Worm (Caenorhabditis elegans) whole organism, L4 larva: ENCODE measurements around the gene C08E3.15.

Source experiments
- F26F4.8 ChIP-seq: fragments of 200-800 bp; sonication (Bioruptor generic); conservative IDR thresholded peaks from 2 replicates; pipeline ENCODE4 v1.3.6; 2022; ENCODE audit warnings: missing genetic modification characterization, missing compliant biosample characterization
- F37D6.2 ChIP-seq: sonication (generic microtip); optimal IDR thresholded peaks from 2 replicates; lab custom pipeline; 2016; ENCODE audit warnings: mild to moderate bottlenecking, missing genetic modification characterization, missing compliant biosample characterization
- F44E2.7 ChIP-seq: fragments of 200-800 bp; sonication (Bioruptor generic); IDR thresholded peaks from 2 replicates; pipeline ENCODE4 v2.1.2; 2022; ENCODE audit warnings: missing genetic modification characterization, missing compliant biosample characterization
- R02D3.7 ChIP-seq: fragments of 150-350 bp; sonication (generic microtip); optimal IDR thresholded peaks from 3 replicates; lab custom pipeline; 2014; ENCODE audit warnings: missing biosample characterization, missing genetic modification characterization
- Y48G9A.11 ChIP-seq: fragments of 200-800 bp; sonication (Bioruptor generic); IDR thresholded peaks from 2 replicates; pipeline ENCODE4 v1.3.6; 2022; ENCODE audit warnings: missing genetic modification reagents, missing genetic modification characterization, missing compliant biosample characterization
- Y5F2A.4 ChIP-seq: fragments of 200-800 bp; sonication (Bioruptor generic); optimal IDR thresholded peaks from 2 replicates; lab custom pipeline; 2018; ENCODE audit warnings: mild to moderate bottlenecking, missing genetic modification characterization, missing compliant biosample characterization
- aha-1 ChIP-seq: fragments of 150-350 bp; peaks from one replicate; lab custom pipeline; 2014; ENCODE audit warnings: missing biosample characterization, missing genetic modification characterization
- attf-4 ChIP-seq: sonication (generic microtip); optimal IDR thresholded peaks from 3 replicates; lab custom pipeline; 2017; ENCODE audit warnings: missing biosample characterization, missing genetic modification characterization
- ceh-28 ChIP-seq: fragments of 150-350 bp; optimal IDR thresholded peaks from 2 replicates; lab custom pipeline; 2014; ENCODE audit warnings: missing biosample characterization, missing genetic modification reagents, missing genetic modification characterization
- ceh-32 ChIP-seq: sonication (generic microtip); optimal IDR thresholded peaks from 2 replicates; lab custom pipeline; 2016; ENCODE audit warnings: mild to moderate bottlenecking, missing genetic modification characterization, missing compliant biosample characterization; ENCODE audit not compliant: poor library complexity
- daf-12 ChIP-seq: fragments of 150-350 bp; optimal IDR thresholded peaks from 2 replicates; lab custom pipeline; 2014; ENCODE audit warnings: missing biosample characterization, missing genetic modification reagents, missing genetic modification characterization
- daf-19 ChIP-seq: fragments of 200-800 bp; sonication (Bioruptor generic); conservative IDR thresholded peaks from 2 replicates; pipeline ENCODE4 v1.3.6; 2022; ENCODE audit warnings: missing genetic modification characterization, missing compliant biosample characterization
- dmd-6 ChIP-seq: fragments of 200-800 bp; sonication (Bioruptor generic); IDR thresholded peaks from 2 replicates; pipeline ENCODE4 v1.3.6; 2022; ENCODE audit warnings: missing genetic modification reagents, missing genetic modification characterization, missing compliant biosample characterization
- dpl-1 ChIP-seq: fragments of 150-350 bp; optimal IDR thresholded peaks from 2 replicates; lab custom pipeline; 2014; ENCODE audit warnings: missing biosample characterization, missing genetic modification reagents, missing genetic modification characterization
- duxl-1 ChIP-seq: sonication (generic microtip); optimal IDR thresholded peaks from 2 replicates; lab custom pipeline; 2016; ENCODE audit warnings: mild to moderate bottlenecking, missing genetic modification characterization, moderate library complexity, missing compliant biosample characterization; ENCODE audit not compliant: poor library complexity
- gei-8 ChIP-seq: fragments of 200-800 bp; sonication (Bioruptor generic); optimal IDR thresholded peaks from 2 replicates; lab custom pipeline; 2018; ENCODE audit warnings: mild to moderate bottlenecking, missing genetic modification characterization, missing compliant biosample characterization
- hif-1 ChIP-seq, 2 experiments: sonication (generic microtip); optimal IDR thresholded peaks; 2 replicates each; lab custom pipeline; 2016 to 2017; ENCODE audit warnings: missing compliant biosample characterization in 2 of 2, missing genetic modification characterization in 2 of 2, missing genetic modification reagents in 2 of 2, missing genotype in 2 of 2, mild to moderate bottlenecking in 1 of 2
- hlh-11 ChIP-seq: fragments of 200-800 bp; sonication (Bioruptor generic); optimal IDR thresholded peaks from 2 replicates; lab custom pipeline; 2018; ENCODE audit warnings: mild to moderate bottlenecking, missing genetic modification characterization, missing compliant biosample characterization
- hmg-1.1 ChIP-seq: fragments of 200-800 bp; sonication (Bioruptor generic); IDR thresholded peaks from 2 replicates; pipeline ENCODE4 v1.3.6; 2022; ENCODE audit warnings: missing genetic modification reagents, missing genetic modification characterization, missing compliant biosample characterization
- lin-1 ChIP-seq: fragments of 200-800 bp; sonication (Bioruptor generic); IDR thresholded peaks from 2 replicates; pipeline ENCODE4 v1.3.6; 2022; ENCODE audit warnings: missing genetic modification reagents, missing genetic modification characterization, missing compliant biosample characterization
- lsy-2 ChIP-seq, 2 experiments: fragments of 150-350 bp in 1 of 2; sonication (generic microtip) in 1 of 2; optimal IDR thresholded peaks; 2 replicates each; lab custom pipeline; 2014 to 2017; ENCODE audit warnings: missing biosample characterization in 2 of 2, missing genetic modification characterization in 2 of 2
- madf-9 ChIP-seq: fragments of 200-800 bp; sonication (Bioruptor generic); conservative IDR thresholded peaks from 2 replicates; pipeline ENCODE4 v1.3.6; 2022; ENCODE audit warnings: missing genetic modification reagents, missing genetic modification characterization, missing compliant biosample characterization
- mdl-1 ChIP-seq, 2 experiments: fragments of 150-350 bp in 1 of 2; sonication (generic microtip) in 1 of 2; optimal IDR thresholded peaks; 2 replicates each; lab custom pipeline; 2014 to 2017; ENCODE audit warnings: missing biosample characterization in 2 of 2, missing genetic modification characterization in 2 of 2
- mdt-29 ChIP-seq: fragments of 200-800 bp; sonication (Bioruptor generic); IDR thresholded peaks from 2 replicates; pipeline ENCODE4 v1.3.6; 2022; ENCODE audit warnings: missing genetic modification reagents, missing genetic modification characterization, missing compliant biosample characterization
- mep-1 ChIP-seq: fragments of 150-350 bp; sonication (generic microtip); optimal IDR thresholded peaks from 3 replicates; lab custom pipeline; 2014; ENCODE audit warnings: missing biosample characterization, missing genetic modification characterization
- mes-2 ChIP-seq: sonication (generic microtip); optimal IDR thresholded peaks from 2 replicates; lab custom pipeline; 2016; ENCODE audit warnings: missing genotype, mild to moderate bottlenecking, missing genetic modification characterization, missing compliant biosample characterization; ENCODE audit not compliant: poor library complexity, severe bottlenecking
- mxl-2 ChIP-seq: fragments of 200-800 bp; sonication (Bioruptor generic); conservative IDR thresholded peaks from 2 replicates; pipeline ENCODE4 v1.3.6; 2022; ENCODE audit warnings: missing genetic modification reagents, missing genetic modification characterization, missing compliant biosample characterization
- mxl-3 ChIP-seq: fragments of 200-800 bp; sonication (Bioruptor generic); optimal IDR thresholded peaks from 2 replicates; lab custom pipeline; 2018; ENCODE audit warnings: mild to moderate bottlenecking, missing genetic modification characterization, missing compliant biosample characterization
- nhr-102 ChIP-seq: sonication (generic microtip); optimal IDR thresholded peaks from 2 replicates; lab custom pipeline; 2016; ENCODE audit warnings: mild to moderate bottlenecking, missing genetic modification characterization, moderate library complexity, missing compliant biosample characterization
- nhr-111 ChIP-seq: fragments of 200-800 bp; sonication (Bioruptor generic); optimal IDR thresholded peaks from 2 replicates; lab custom pipeline; 2018; ENCODE audit warnings: mild to moderate bottlenecking, missing genetic modification characterization, missing compliant biosample characterization
- nhr-25 ChIP-seq: sonication (generic microtip); optimal IDR thresholded peaks from 2 replicates; lab custom pipeline; 2017; ENCODE audit warnings: missing genetic modification characterization, mild to moderate bottlenecking, missing compliant biosample characterization, antibody characterized with exemption, moderate library complexity, borderline replicate concordance; ENCODE audit not compliant: insufficient read depth
- nhr-28 ChIP-seq: fragments of 150-350 bp; optimal IDR thresholded peaks from 2 replicates; lab custom pipeline; 2014; ENCODE audit warnings: missing biosample characterization, missing genetic modification characterization
- nhr-41 ChIP-seq: fragments of 200-800 bp; sonication (Bioruptor generic); IDR thresholded peaks from 2 replicates; pipeline ENCODE4 v1.3.6; 2022; ENCODE audit warnings: missing genetic modification reagents, missing genetic modification characterization, missing compliant biosample characterization
- nhr-48 ChIP-seq: sonication (generic microtip); optimal IDR thresholded peaks from 2 replicates; lab custom pipeline; 2016; ENCODE audit warnings: mild to moderate bottlenecking, missing genetic modification characterization, missing compliant biosample characterization
- nhr-77 ChIP-seq: fragments of 150-350 bp; optimal IDR thresholded peaks from 2 replicates; lab custom pipeline; 2014; ENCODE audit warnings: missing biosample characterization, missing genetic modification characterization
- pha-4 ChIP-seq, 2 experiments: fragments of 150-350 bp in 1 of 2; fragments of 200-800 bp in 1 of 2; sonication (Bioruptor generic) in 1 of 2; IDR thresholded peaks in 1 of 2; optimal IDR thresholded peaks in 1 of 2; 2 replicates each; pipeline versions ENCODE4 v1.3.6 to Lab custom; 2014 to 2022; ENCODE audit warnings: missing genetic modification characterization in 2 of 2, missing genetic modification reagents in 2 of 2, missing biosample characterization in 1 of 2, missing compliant biosample characterization in 1 of 2
- pqm-1 ChIP-seq: sonication (generic microtip); optimal IDR thresholded peaks from 2 replicates; lab custom pipeline; 2017; ENCODE audit warnings: missing biosample characterization, missing genetic modification characterization
- snpc-1.2 ChIP-seq: fragments of 200-800 bp; sonication (Bioruptor generic); IDR thresholded peaks from 2 replicates; pipeline ENCODE4 v1.3.6; 2022; ENCODE audit warnings: missing genetic modification reagents, missing genetic modification characterization, missing compliant biosample characterization
- unc-62 ChIP-seq, 3 experiments: fragments of 150-350 bp in 1 of 3; sonication (generic microtip); optimal IDR thresholded peaks in 2 of 3; peaks in 1 of 3; 1 replicate in 1 of 3; 2 replicates in 2 of 3; lab custom pipeline; 2014 to 2017; ENCODE audit warnings: missing biosample characterization in 3 of 3, missing genetic modification characterization in 3 of 3, missing genetic modification reagents in 3 of 3, missing genotype in 1 of 3
- zip-2 ChIP-seq: fragments of 150-350 bp; optimal IDR thresholded peaks from 2 replicates; lab custom pipeline; 2014; ENCODE audit warnings: missing biosample characterization, missing genetic modification characterization

Gene C08E3.15

ce11 chrII:1666025-1666424, 38.3 kb upstream of the C08E3.15 start, which contains the start of gene srlf-29:
Gene srlf-29 (plus strand): TSS chrII:1666325.
- TF ChIP-seq gei-8 (GFP tag; lab: Kevin White, UChicago) (no peak), unc-62 (GFP tag; optimal IDR thresholded peaks at IDR 0.05 in 1 of 2; lab: Kevin White, UChicago) (peak in 1 of 2 experiments; percentile 49), unc-62 (tag; optimal IDR thresholded peaks at IDR 0.05; lab: Kevin White, UChicago) (no peak), zip-2 (tag; lab: Kevin White, UChicago) (no peak)

DNA sequence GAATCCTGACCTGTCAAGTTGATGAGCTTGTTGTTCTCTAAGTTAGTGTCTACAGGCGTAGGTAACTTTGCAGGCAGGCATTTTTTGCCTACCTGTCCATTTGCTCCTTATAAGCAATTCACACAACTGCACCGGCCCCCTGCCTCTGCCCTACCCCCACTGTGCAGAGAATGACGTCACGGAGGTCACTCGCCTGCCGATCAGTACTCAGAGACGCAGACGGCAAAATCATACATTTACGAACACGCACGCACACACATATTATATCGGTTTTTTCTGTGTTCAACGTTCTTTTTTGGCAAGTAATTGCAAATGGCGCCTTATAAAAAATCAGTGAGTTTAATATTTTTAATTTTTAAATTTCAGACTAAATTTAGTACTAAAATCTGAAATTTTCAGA, 35.8 kb upstream of the C08E3.15 start, which contains the start of gene duxl-1:
Gene duxl-1, plus strand, starts transcription at position 184 of the 400 bp plus-strand sequence.
- TF ChIP-seq pha-4 (GFP tag; IDR thresholded peaks at IDR 0.05; lab: Robert Waterston, UW) (no peak), pha-4 (tag; optimal IDR thresholded peaks at IDR 0.05; lab: Kevin White, UChicago) (no peak), nhr-28 (peak; percentile 36), mes-2 (tag; lab: Kevin White, UChicago) (peak; percentile 71), madf-9 (GFP tag; lab: Robert Waterston, UW) (no peak), duxl-1 (tag; lab: Kevin White, UChicago) (peak; percentile 88), mdt-29 (no peak), ceh-28 (tag; lab: Kevin White, UChicago) (no peak), Y48G9A.11 (GFP tag; lab: Robert Waterston, UW) (no peak), daf-19 (no peak), daf-12 (tag; lab: Kevin White, UChicago) (no peak), snpc-1.2 (no peak), pqm-1 (tag; lab: Kevin White, UChicago) (peak; percentile 16), nhr-41 (peak; percentile 50; the same call in 1 of the 2 replicates), hmg-1.1 (GFP tag; lab: Robert Waterston, UW) (peak; percentile 33; the same call in 1 of the 2 replicates), dmd-6 (GFP tag; lab: Robert Waterston, UW) (peak; percentile 76), ceh-32 (no peak), mxl-3 (peak; percentile 7), R02D3.7 (tag; lab: Kevin White, UChicago) (no peak), F44E2.7 (GFP tag; lab: Robert Waterston, UW) (no peak), hlh-11 (tag; lab: Kevin White, UChicago) (peak; percentile 65), unc-62 (GFP tag; optimal IDR thresholded peaks at IDR 0.05 in 1 of 2; lab: Kevin White, UChicago) (peak in 1 of 2 experiments; percentile 81), unc-62 (tag; optimal IDR thresholded peaks at IDR 0.05; lab: Kevin White, UChicago) (no peak), dpl-1 (GFP tag; lab: Kevin White, UChicago) (no peak), mdl-1 (tag; optimal IDR thresholded peaks at IDR 0.05; lab: Kevin White, UChicago) (peak in 1 of 2 experiments; percentile 2), mep-1 (tag; lab: Kevin White, UChicago) (no peak), nhr-111 (no peak), nhr-102 (tag; lab: Kevin White, UChicago) (peak; percentile 11), nhr-77 (tag; lab: Kevin White, UChicago) (no peak), nhr-48 (peak; percentile 6), hif-1 (tag; optimal IDR thresholded peaks at IDR 0.05; lab: Kevin White, UChicago) (peak in 1 of 2 experiments; percentile 86), attf-4 (tag; lab: Kevin White, UChicago) (no peak), aha-1 (tag; lab: Kevin White, UChicago) (peak; percentile 93), F26F4.8 (GFP tag; lab: Robert Waterston, UW) (no peak)

DNA sequence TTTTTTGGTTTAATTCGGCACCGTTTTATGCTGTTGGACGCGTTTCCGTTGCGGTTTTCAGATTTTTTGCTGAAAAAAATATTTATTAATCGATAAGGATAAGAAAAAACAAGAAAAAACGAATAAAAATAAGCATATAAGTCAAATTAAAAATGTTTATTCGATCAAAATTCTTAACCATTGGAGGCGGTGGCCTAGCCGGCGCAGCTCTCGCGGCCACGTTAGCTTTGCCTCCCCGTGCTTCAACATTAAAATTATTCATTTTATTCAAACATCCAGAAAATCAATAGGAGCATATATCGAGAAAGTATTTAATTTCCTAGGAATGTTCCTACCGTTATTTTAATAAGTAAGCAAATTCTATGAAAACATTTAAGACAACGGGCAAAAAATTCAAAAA, 35.2 kb upstream of the C08E3.15 start, which contains the start of gene ZC204.14:
Gene ZC204.14, minus strand, starts transcription at position 69 of the 400 bp plus-strand sequence.
- TF ChIP-seq Y5F2A.4 (GFP tag; lab: Kevin White, UChicago) (no peak), mxl-2 (GFP tag; lab: Robert Waterston, UW) (no peak), mes-2 (tag; lab: Kevin White, UChicago) (peak; percentile 51), lin-1 (no peak), nhr-25 (tag; lab: Kevin White, UChicago) (no peak), lsy-2 (tag; optimal IDR thresholded peaks at IDR 0.05; lab: Kevin White, UChicago) (peak in 1 of 2 experiments; percentile 46), nhr-102 (tag; lab: Kevin White, UChicago) (no peak), F37D6.2 (no peak)
